Worm (Caenorhabditis elegans) whole organism, mixed stage, embryonic: ENCODE data around the gene srw-117.

ENCODE experiments used
- bed-3 ChIP-seq: fragments of 200-800 bp; sonication (Bioruptor generic); optimal IDR thresholded peaks from 3 replicates; lab custom pipeline; 2018; ENCODE audit warnings: mild to moderate bottlenecking, missing genetic modification characterization, moderate library complexity, missing compliant biosample characterization
- ceh-83 ChIP-seq: fragments of 200-800 bp; sonication (Bioruptor generic); optimal IDR thresholded peaks from 2 replicates; lab custom pipeline; 2018; ENCODE audit warnings: mild to moderate bottlenecking, missing genetic modification characterization, missing compliant biosample characterization
- cnd-1 ChIP-seq: fragments of 200-800 bp; sonication (Bioruptor generic); optimal IDR thresholded peaks from 2 replicates; lab custom pipeline; 2018; ENCODE audit warnings: mild to moderate bottlenecking, missing genetic modification characterization, missing compliant biosample characterization
- elt-1 ChIP-seq: sonication (generic microtip); optimal IDR thresholded peaks from 2 replicates; lab custom pipeline; 2017; ENCODE audit warnings: missing genetic modification characterization, mild to moderate bottlenecking, missing compliant biosample characterization, antibody characterized with exemption, moderate library complexity, borderline replicate concordance; ENCODE audit not compliant: insufficient read depth
- elt-3 ChIP-seq: fragments of 150-350 bp; optimal IDR thresholded peaks from 2 replicates; lab custom pipeline; 2014; ENCODE audit warnings: missing biosample characterization, missing genetic modification characterization
- lin-13 ChIP-seq: fragments of 150-350 bp; optimal IDR thresholded peaks from 2 replicates; lab custom pipeline; 2014; ENCODE audit warnings: missing biosample characterization, missing genetic modification characterization
- lsy-2 ChIP-seq: fragments of 150-350 bp; optimal IDR thresholded peaks from 2 replicates; lab custom pipeline; 2014; ENCODE audit warnings: missing biosample characterization, missing genetic modification characterization
- mep-1 ChIP-seq: fragments of 150-350 bp; optimal IDR thresholded peaks from 2 replicates; lab custom pipeline; 2017; ENCODE audit warnings: missing biosample characterization, missing genetic modification reagents, missing genetic modification characterization, inconsistent platforms
- nhr-12 ChIP-seq: fragments of 150-350 bp; optimal IDR thresholded peaks from 2 replicates; lab custom pipeline; 2014; ENCODE audit warnings: missing biosample characterization, missing genetic modification characterization
- nhr-237 ChIP-seq: fragments of 150-350 bp; optimal IDR thresholded peaks from 2 replicates; lab custom pipeline; 2014; ENCODE audit warnings: missing biosample characterization, missing genetic modification characterization
- nhr-76 ChIP-seq: sonication (generic microtip); optimal IDR thresholded peaks from 2 replicates; lab custom pipeline; 2017; ENCODE audit warnings: missing biosample characterization, missing genetic modification characterization
- unc-39 ChIP-seq: fragments of 150-350 bp; optimal IDR thresholded peaks from 2 replicates; lab custom pipeline; 2014; ENCODE audit warnings: missing biosample characterization, missing genetic modification characterization
- unc-62 ChIP-seq: fragments of 150-350 bp; optimal IDR thresholded peaks from 2 replicates; lab custom pipeline; 2014; ENCODE audit warnings: missing biosample characterization, missing genetic modification reagents, missing genetic modification characterization
- zip-8 ChIP-seq: fragments of 150-350 bp; optimal IDR thresholded peaks from 2 replicates; lab custom pipeline; 2014; ENCODE audit warnings: missing biosample characterization, missing genetic modification characterization

- TF ChIP-seq bed-3 (GFP tag; lab: Kevin White, UChicago), result no peak
- TF ChIP-seq lsy-2 (tag; lab: Kevin White, UChicago), result no peak
- no peak for TF ChIP-seq nhr-12 (tag; lab: Kevin White, UChicago)
- TF ChIP-seq nhr-237 (tag; lab: Kevin White, UChicago), result no peak
- TF ChIP-seq unc-39 (tag; lab: Kevin White, UChicago), result no peak
- no peak for TF ChIP-seq elt-3
- no peak for TF ChIP-seq unc-62 (GFP tag; lab: Kevin White, UChicago)
- no peak for TF ChIP-seq lin-13
- TF ChIP-seq cnd-1 (tag; lab: Kevin White, UChicago), result no peak
- no peak for TF ChIP-seq elt-1 (tag; lab: Kevin White, UChicago)
- no peak for TF ChIP-seq ceh-83 (GFP tag; lab: Kevin White, UChicago)
- TF ChIP-seq zip-8 (tag; lab: Kevin White, UChicago), result no peak
- TF ChIP-seq mep-1 (tag; lab: Kevin White, UChicago), result no peak
- no peak for TF ChIP-seq nhr-76 (tag; lab: Kevin White, UChicago)
These were observed 10.6 kb upstream of the srw-117 start, which contains the start of gene srw-115 for ce11 chrV:2993816-2994215.
